Fruit fly (Drosophila melanogaster): ENCODE results near the gene RpS27.
A peak's percentile ranks its signal among the peaks of the same experiment; 100 is the strongest.

Gene RpS27

DNA sequence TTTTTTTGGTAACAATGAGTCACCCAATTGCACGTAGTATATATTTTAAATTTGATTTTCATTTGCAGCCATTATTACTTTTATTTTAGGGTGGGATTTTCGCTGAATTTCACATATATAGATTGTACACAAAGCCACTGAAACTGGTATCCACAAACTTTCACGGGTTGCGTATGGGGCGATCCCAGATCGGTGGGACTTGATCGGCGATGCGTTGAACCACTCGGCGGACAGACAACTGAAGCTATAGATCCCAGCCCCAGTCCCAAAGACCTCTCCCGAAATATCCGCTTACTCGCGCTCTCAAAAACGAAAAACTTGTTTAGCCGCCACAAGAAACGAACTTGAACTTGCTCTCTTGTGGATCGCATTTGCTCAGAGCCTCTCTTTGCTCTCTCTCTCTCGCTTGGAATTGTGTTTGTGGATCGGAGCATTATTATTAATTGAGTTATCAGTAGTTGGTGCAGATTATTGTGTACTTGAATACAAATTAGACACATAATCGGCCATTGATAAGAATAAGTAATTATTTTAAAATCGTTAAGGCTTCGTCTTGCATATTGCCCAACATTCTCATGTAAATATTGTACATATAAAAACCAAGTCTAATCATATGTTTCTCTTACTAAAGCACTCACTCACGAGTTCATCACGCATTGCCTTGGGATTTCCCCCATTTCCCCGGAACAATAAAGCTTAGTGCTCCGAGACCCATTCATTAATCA is 39.1 kb downstream of the RpS27 start, which contains the start of gene Cad96Ca:
Gene Cad96Ca (minus strand): TSS at position 242 of the 725 bp plus-strand sequence.
- TF ChIP-seq toe (GFP tag; optimal IDR thresholded peaks at IDR 0.05) = no peak
- no peak for TF ChIP-seq CG7101 (tag; optimal IDR thresholded peaks at IDR 0.05)
- TF ChIP-seq cnc (optimal IDR thresholded peaks at IDR 0.05) = no peak

DNA sequence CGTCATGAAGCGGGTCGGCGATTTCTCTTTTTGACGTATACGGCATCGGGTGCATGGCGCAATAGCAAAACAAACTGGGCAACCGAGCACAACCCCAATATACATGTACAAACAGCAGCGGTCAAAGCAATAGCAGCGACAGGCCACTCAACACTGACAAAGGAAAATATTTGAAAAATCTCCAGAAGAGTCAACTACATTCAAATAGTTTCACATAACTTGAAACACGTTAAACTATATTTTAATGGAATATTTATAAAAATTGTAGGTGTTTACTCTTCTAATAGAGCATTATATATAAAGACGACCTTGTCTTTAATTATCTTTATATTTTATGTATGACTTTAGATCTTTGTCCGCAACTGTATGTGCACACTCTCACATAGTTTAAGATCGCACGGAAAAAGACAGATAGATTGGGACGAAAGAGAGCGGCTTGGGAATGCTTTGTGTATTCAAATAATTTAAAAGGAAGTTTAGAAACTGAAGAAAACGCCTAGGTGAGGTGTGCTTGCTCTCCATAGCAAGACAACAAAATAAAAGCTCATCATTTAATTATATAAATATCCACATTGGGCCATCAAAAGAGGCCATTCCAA is 39.8 kb downstream of the RpS27 start:
- no peak for TF ChIP-seq CG12768 (GFP tag; optimal IDR thresholded peaks at IDR 0.05)
- TF ChIP-seq Crg-1 (GFP tag; optimal IDR thresholded peaks at IDR 0.05) = no peak
- no peak for TF ChIP-seq kay (GFP tag; ENCODE audit: borderline replicate concordance)
- no peak for TF ChIP-seq Clk (GFP tag; optimal IDR thresholded peaks at IDR 0.05)
- TF ChIP-seq CG1620 (GFP tag; optimal IDR thresholded peaks at IDR 0.05) = no peak
- TF ChIP-seq tj (GFP tag; optimal IDR thresholded peaks at IDR 0.05) = no peak
- no peak for TF ChIP-seq Mnt (GFP tag; optimal IDR thresholded peaks at IDR 0.05)
- no peak for TF ChIP-seq pad (GFP tag; optimal IDR thresholded peaks at IDR 0.05)
- peak; percentile 57 for TF ChIP-seq CG33017 (tag; optimal IDR thresholded peaks at IDR 0.05)
- TF ChIP-seq Hr96 (GFP tag; optimal IDR thresholded peaks at IDR 0.05) = peak; percentile 0
- TF ChIP-seq cic (GFP tag; optimal IDR thresholded peaks at IDR 0.05) = no peak
- TF ChIP-seq CG5204 (GFP tag; optimal IDR thresholded peaks at IDR 0.05) = peak; percentile 27
- TF ChIP-seq cnc (optimal IDR thresholded peaks at IDR 0.05) = no peak
- no peak for TF ChIP-seq ovo (GFP tag; optimal IDR thresholded peaks at IDR 0.05)
- peak; percentile 40 for TF ChIP-seq CG7101 (tag; optimal IDR thresholded peaks at IDR 0.05)
- no peak for TF ChIP-seq CG11617 (GFP tag; optimal IDR thresholded peaks at IDR 0.05)
- TF ChIP-seq toe (GFP tag; optimal IDR thresholded peaks at IDR 0.05) = peak; percentile 3
- TF ChIP-seq bab1 (GFP tag; optimal IDR thresholded peaks at IDR 0.05) = no peak
- no peak for TF ChIP-seq CG14711 (tag; optimal IDR thresholded peaks at IDR 0.05)
- peak; percentile 44 for TF ChIP-seq CG7045 (GFP tag; optimal IDR thresholded peaks at IDR 0.05)

DNA sequence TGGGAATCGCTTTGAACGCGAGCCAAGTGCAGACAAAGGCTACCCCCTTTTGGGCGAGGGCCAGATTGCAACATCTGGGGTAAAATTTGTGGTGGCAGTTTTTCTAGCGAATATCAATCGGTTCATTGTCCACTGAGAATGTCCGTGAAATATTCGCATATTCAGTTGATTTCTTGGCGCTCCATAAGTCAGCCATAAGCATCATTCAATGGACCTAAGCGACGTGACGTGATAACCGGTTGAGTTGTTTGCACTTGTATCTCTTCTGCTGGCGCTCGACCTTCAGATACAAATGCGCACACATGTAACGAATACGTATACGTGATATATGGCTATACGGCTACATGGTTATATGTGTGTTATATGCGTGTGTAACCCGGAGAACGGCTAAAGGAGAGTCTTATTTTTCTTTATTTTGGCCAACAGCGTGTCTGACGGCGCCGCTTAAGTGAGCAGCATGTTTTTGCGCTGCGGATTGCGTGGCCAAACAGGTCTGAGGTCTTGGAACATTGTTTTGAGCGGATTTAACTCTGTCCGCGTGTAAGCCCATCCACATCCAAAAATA is 41.8 kb downstream of the RpS27 start:
- no peak for TF ChIP-seq Hr96 (GFP tag; optimal IDR thresholded peaks at IDR 0.05)
- no peak for TF ChIP-seq CG12768 (GFP tag; optimal IDR thresholded peaks at IDR 0.05)

DNA sequence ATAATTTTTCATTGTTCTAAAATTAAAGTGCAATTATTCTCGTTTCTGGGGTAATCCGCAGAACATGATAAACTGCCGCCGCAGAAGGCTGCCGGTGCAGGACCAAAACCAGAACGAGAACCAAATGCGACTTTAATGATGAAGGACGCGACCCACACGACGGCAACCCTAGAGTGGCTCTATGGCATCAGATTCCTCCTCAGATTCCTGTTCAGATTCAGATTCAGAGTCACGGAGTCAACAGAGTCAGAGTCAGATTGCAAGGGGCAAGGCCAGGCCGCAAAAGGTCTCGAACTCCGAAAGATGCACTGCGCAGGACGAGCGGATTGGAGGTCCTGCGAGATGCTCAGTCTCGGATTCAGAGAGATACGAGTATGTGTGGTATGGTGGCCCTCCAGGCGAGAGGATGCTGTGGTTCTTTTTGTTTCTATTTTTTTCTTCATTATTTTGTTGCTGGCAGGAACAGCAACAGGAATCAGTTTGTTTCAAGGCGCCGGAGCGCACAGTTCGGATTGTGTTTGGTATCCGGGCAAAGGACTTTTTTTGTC is 47.9 kb downstream of the RpS27 start, which contains the start of gene CG13654:
Gene CG13654 (plus strand): TSS at position 498 of the 548 bp plus-strand sequence.
- TF ChIP-seq CG7101 (tag; optimal IDR thresholded peaks at IDR 0.05) (no peak), Hr96 (GFP tag; optimal IDR thresholded peaks at IDR 0.05) (no peak), Crg-1 (GFP tag; optimal IDR thresholded peaks at IDR 0.05) (no peak)
